Fruit fly (Drosophila melanogaster) whole organism, embryonic: ENCODE data around the gene CG34453.

ENCODE experiments used
- Antp ChIP-seq: fragments of 200-800 bp; sonication (Bioruptor generic); optimal IDR thresholded peaks from 3 replicates; lab custom pipeline; 2016; ENCODE audit warnings: missing biosample characterization, missing genetic modification characterization
- BEAF-32 ChIP-seq: fragments of 200-800 bp; sonication (Bioruptor generic); optimal IDR thresholded peaks from 3 replicates; lab custom pipeline; 2017; ENCODE audit warnings: missing biosample characterization, missing genetic modification characterization, mild to moderate bottlenecking, moderate library complexity, missing genetic modification reagents
- CG12744 ChIP-seq: fragments of 200-800 bp; sonication (Bioruptor generic); optimal IDR thresholded peaks from 2 replicates; lab custom pipeline; 2016; ENCODE audit warnings: missing biosample characterization, missing genetic modification characterization
- CG1529 ChIP-seq: fragments of 200-800 bp; sonication (Bioruptor generic); optimal IDR thresholded peaks from 3 replicates; lab custom pipeline; 2018; ENCODE audit warnings: missing biosample characterization, missing genetic modification characterization
- CG1603 ChIP-seq: fragments of 200-800 bp; sonication (Bioruptor generic); optimal IDR thresholded peaks from 2 replicates; lab custom pipeline; 2019; ENCODE audit warnings: missing biosample characterization, mild to moderate bottlenecking, missing genetic modification characterization, moderate library complexity
- CG1647 ChIP-seq: fragments of 200-800 bp; sonication (Bioruptor generic); optimal IDR thresholded peaks from 3 replicates; lab custom pipeline; 2016; ENCODE audit warnings: missing biosample characterization, missing genetic modification characterization
- CG16815 ChIP-seq: fragments of 200-800 bp; sonication (Bioruptor generic); optimal IDR thresholded peaks from 3 replicates; lab custom pipeline; 2017; ENCODE audit warnings: missing biosample characterization, mild to moderate bottlenecking, missing genetic modification characterization
- CG17568 ChIP-seq: fragments of 200-800 bp; sonication (Bioruptor generic); optimal IDR thresholded peaks from 2 replicates; lab custom pipeline; 2018; ENCODE audit warnings: missing biosample characterization, mild to moderate bottlenecking, missing genetic modification characterization, moderate library complexity
- CG18476 ChIP-seq: fragments of 200-800 bp; sonication (Bioruptor generic); optimal IDR thresholded peaks from 2 replicates; lab custom pipeline; 2016; ENCODE audit warnings: missing biosample characterization, mild to moderate bottlenecking, missing genetic modification characterization
- CG2889 ChIP-seq: fragments of 200-800 bp; sonication (Bioruptor generic); IDR thresholded peaks from 3 replicates; pipeline ENCODE4 v1.3.6; 2022; ENCODE audit warnings: missing biosample characterization, missing genetic modification characterization
- CG31224 ChIP-seq: fragments of 200-800 bp; sonication (Bioruptor generic); IDR thresholded peaks from 2 replicates; pipeline ENCODE4 v1.3.6; 2022; ENCODE audit warnings: missing biosample characterization, missing genetic modification characterization
- CG33213 ChIP-seq: fragments of 200-800 bp; sonication (Bioruptor generic); optimal IDR thresholded peaks from 3 replicates; lab custom pipeline; 2016; ENCODE audit warnings: missing biosample characterization, missing genetic modification characterization
- CG34422 ChIP-seq: fragments of 200-800 bp; sonication (Bioruptor generic); IDR thresholded peaks from 3 replicates; pipeline ENCODE4 v1.3.6; 2022; ENCODE audit warnings: missing biosample characterization, missing genetic modification characterization
- CG3838 ChIP-seq: fragments of 200-800 bp; sonication (Bioruptor generic); optimal IDR thresholded peaks from 3 replicates; lab custom pipeline; 2016; ENCODE audit warnings: missing biosample characterization, missing genetic modification characterization
- CG4617 ChIP-seq: fragments of 200-800 bp; sonication (Bioruptor generic); optimal IDR thresholded peaks from 3 replicates; lab custom pipeline; 2016; ENCODE audit warnings: missing biosample characterization, missing genetic modification characterization, borderline replicate concordance
- CG5245 ChIP-seq: fragments of 200-800 bp; sonication (Bioruptor generic); optimal IDR thresholded peaks from 3 replicates; lab custom pipeline; 2016; ENCODE audit warnings: missing biosample characterization, missing genetic modification characterization
- CG7271 ChIP-seq: fragments of 200-800 bp; sonication (Bioruptor generic); optimal IDR thresholded peaks from 2 replicates; lab custom pipeline; 2018; ENCODE audit warnings: missing biosample characterization, mild to moderate bottlenecking, missing genetic modification characterization, moderate library complexity
- CG7745 ChIP-seq: fragments of 200-800 bp; sonication (Bioruptor generic); optimal IDR thresholded peaks from 2 replicates; lab custom pipeline; 2018; ENCODE audit warnings: missing biosample characterization, mild to moderate bottlenecking, missing genetic modification characterization, moderate library complexity
- CG7963 ChIP-seq: fragments of 200-800 bp; sonication (Bioruptor generic); IDR thresholded peaks from 3 replicates; pipeline ENCODE4 v1.3.6; 2022; ENCODE audit warnings: missing biosample characterization, missing genetic modification characterization; ENCODE audit not compliant: partially characterized antibody
- CG8281 ChIP-seq: fragments of 200-800 bp; sonication (Bioruptor generic); optimal IDR thresholded peaks from 2 replicates; lab custom pipeline; 2018; ENCODE audit warnings: missing biosample characterization, mild to moderate bottlenecking, missing genetic modification characterization, moderate library complexity
- CG9609 ChIP-seq: fragments of 200-800 bp; sonication (Bioruptor generic); optimal IDR thresholded peaks from 3 replicates; lab custom pipeline; 2016; ENCODE audit warnings: missing biosample characterization, missing genetic modification characterization
- CG9727 ChIP-seq: fragments of 200-800 bp; sonication (Bioruptor generic); optimal IDR thresholded peaks from 3 replicates; lab custom pipeline; 2017; ENCODE audit warnings: missing biosample characterization, mild to moderate bottlenecking, missing genetic modification characterization
- CG9797 ChIP-seq: fragments of 200-800 bp; sonication (Bioruptor generic); optimal IDR thresholded peaks from 3 replicates; lab custom pipeline; 2018; ENCODE audit warnings: missing biosample characterization, mild to moderate bottlenecking, missing genetic modification characterization
- CHES-1-like ChIP-seq: fragments of 200-800 bp; sonication (Bioruptor generic); optimal IDR thresholded peaks from 2 replicates; lab custom pipeline; 2016; ENCODE audit warnings: missing biosample characterization, missing genetic modification characterization
- Camta ChIP-seq: fragments of 200-800 bp; sonication (Bioruptor generic); optimal IDR thresholded peaks from 2 replicates; lab custom pipeline; 2016; ENCODE audit warnings: missing biosample characterization, missing genetic modification characterization
- Dip3 ChIP-seq: fragments of 200-800 bp; sonication (Bioruptor generic); optimal IDR thresholded peaks from 3 replicates; lab custom pipeline; 2016; ENCODE audit warnings: missing biosample characterization, missing genetic modification characterization
- Doc3 ChIP-seq: fragments of 200-800 bp; sonication (Bioruptor generic); IDR thresholded peaks from 3 replicates; pipeline ENCODE4 v1.3.6; 2022; ENCODE audit warnings: missing biosample characterization, missing genetic modification characterization; ENCODE audit not compliant: partially characterized antibody
- E2f2 ChIP-seq: fragments of 200-800 bp; sonication (Bioruptor generic); IDR thresholded peaks from 2 replicates; pipeline ENCODE4 v1.3.6; 2022; ENCODE audit warnings: missing biosample characterization, missing genetic modification characterization
- Eip74EF ChIP-seq, 2 experiments: fragments of 200-800 bp in 1 of 2; fragments of >200 bp in 1 of 2; sonication (Bioruptor generic) in 1 of 2; optimal IDR thresholded peaks; 2 replicates each; lab custom pipeline; 2017 to 2019; ENCODE audit warnings: missing biosample characterization in 2 of 2, missing genetic modification characterization in 2 of 2, mild to moderate bottlenecking in 1 of 2, moderate library complexity in 1 of 2
- Gsc ChIP-seq: fragments of 200-800 bp; sonication (Bioruptor generic); IDR thresholded peaks from 2 replicates; pipeline ENCODE4 v1.3.6; 2022; ENCODE audit warnings: missing biosample characterization, missing genetic modification characterization
- Lpt ChIP-seq: fragments of >200 bp; optimal IDR thresholded peaks from 2 replicates; lab custom pipeline; 2018; ENCODE audit warnings: missing biosample characterization, missing genetic modification characterization
- Mad ChIP-seq: fragments of 200-800 bp; sonication (Bioruptor generic); optimal IDR thresholded peaks from 2 replicates; lab custom pipeline; 2016; ENCODE audit warnings: missing biosample characterization, missing genetic modification characterization
- Rfx ChIP-seq: fragments of 200-800 bp; sonication (Bioruptor generic); IDR thresholded peaks from 2 replicates; pipeline ENCODE4 v1.3.6; 2022; ENCODE audit warnings: missing biosample characterization, missing genetic modification characterization
- Side ChIP-seq: fragments of 200-800 bp; sonication (Bioruptor generic); optimal IDR thresholded peaks from 2 replicates; lab custom pipeline; 2016; ENCODE audit warnings: missing biosample characterization, missing genetic modification characterization
- ase ChIP-seq: fragments of 200-800 bp; sonication (Bioruptor generic); IDR thresholded peaks from 3 replicates; pipeline ENCODE4 v1.3.6; 2022; ENCODE audit warnings: missing biosample characterization, missing genetic modification characterization
- ato ChIP-seq: fragments of 200-800 bp; sonication (Bioruptor generic); IDR thresholded peaks from 2 replicates; pipeline ENCODE4 v1.3.6; 2022; ENCODE audit warnings: missing biosample characterization, missing genetic modification characterization; ENCODE audit not compliant: partially characterized antibody
- disco-r ChIP-seq: fragments of 200-800 bp; sonication (Bioruptor generic); optimal IDR thresholded peaks from 2 replicates; lab custom pipeline; 2016; ENCODE audit warnings: missing biosample characterization, missing genetic modification characterization
- gem ChIP-seq: fragments of 200-800 bp; sonication (Bioruptor generic); optimal IDR thresholded peaks from 2 replicates; lab custom pipeline; 2019; ENCODE audit warnings: missing biosample characterization, mild to moderate bottlenecking, missing genetic modification characterization, moderate library complexity
- hb ChIP-seq: fragments of 200-800 bp; sonication (Bioruptor generic); IDR thresholded peaks from 3 replicates; pipeline ENCODE4 v1.3.6; 2022; ENCODE audit warnings: missing biosample characterization, missing genetic modification characterization; ENCODE audit not compliant: partially characterized antibody
- jumu ChIP-seq: fragments of 200-800 bp; sonication (Bioruptor generic); optimal IDR thresholded peaks from 3 replicates; lab custom pipeline; 2016; ENCODE audit warnings: missing biosample characterization, missing genetic modification characterization
- pho ChIP-seq: fragments of 200-800 bp; sonication (Bioruptor generic); optimal IDR thresholded peaks from 2 replicates; lab custom pipeline; 2016; ENCODE audit warnings: missing biosample characterization, missing genetic modification characterization
- pita ChIP-seq: fragments of 200-800 bp; sonication (Bioruptor generic); optimal IDR thresholded peaks from 2 replicates; lab custom pipeline; 2017; ENCODE audit warnings: missing biosample characterization, mild to moderate bottlenecking, missing genetic modification characterization
- ro ChIP-seq: fragments of 200-800 bp; sonication (Bioruptor generic); IDR thresholded peaks from 2 replicates; pipeline ENCODE4 v1.3.6; 2022; ENCODE audit warnings: missing biosample characterization, missing genetic modification characterization
- salm ChIP-seq: fragments of 200-800 bp; sonication (Bioruptor generic); optimal IDR thresholded peaks from 2 replicates; lab custom pipeline; 2018; ENCODE audit warnings: missing biosample characterization, mild to moderate bottlenecking, missing genetic modification characterization
- sd ChIP-seq: fragments of 200-800 bp; sonication (Bioruptor generic); optimal IDR thresholded peaks from 3 replicates; lab custom pipeline; 2018; ENCODE audit warnings: missing biosample characterization, mild to moderate bottlenecking, missing genetic modification characterization, moderate library complexity
- shn ChIP-seq: fragments of 200-800 bp; sonication (Bioruptor generic); optimal IDR thresholded peaks from 3 replicates; lab custom pipeline; 2016; ENCODE audit warnings: missing biosample characterization, missing genetic modification characterization
- tio ChIP-seq: fragments of 200-800 bp; sonication (Bioruptor generic); optimal IDR thresholded peaks from 2 replicates; lab custom pipeline; 2017; ENCODE audit warnings: missing biosample characterization, missing genetic modification characterization, inconsistent platforms
- twi ChIP-seq: fragments of 200-800 bp; optimal IDR thresholded peaks from 2 replicates; lab custom pipeline; 2019; ENCODE audit warnings: missing biosample characterization, mild to moderate bottlenecking, missing genetic modification characterization, moderate library complexity
- zen2 ChIP-seq: fragments of 200-800 bp; sonication (Bioruptor generic); IDR thresholded peaks from 3 replicates; pipeline ENCODE4 v1.3.6; 2022; ENCODE audit warnings: missing biosample characterization, missing genetic modification characterization; ENCODE audit not compliant: partially characterized antibody
- zfh1 ChIP-seq: fragments of 200-800 bp; sonication (Bioruptor generic); IDR thresholded peaks from 3 replicates; pipeline ENCODE4 v1.3.6; 2022; ENCODE audit warnings: missing biosample characterization, missing genetic modification characterization

CG34453 gene

DNA sequence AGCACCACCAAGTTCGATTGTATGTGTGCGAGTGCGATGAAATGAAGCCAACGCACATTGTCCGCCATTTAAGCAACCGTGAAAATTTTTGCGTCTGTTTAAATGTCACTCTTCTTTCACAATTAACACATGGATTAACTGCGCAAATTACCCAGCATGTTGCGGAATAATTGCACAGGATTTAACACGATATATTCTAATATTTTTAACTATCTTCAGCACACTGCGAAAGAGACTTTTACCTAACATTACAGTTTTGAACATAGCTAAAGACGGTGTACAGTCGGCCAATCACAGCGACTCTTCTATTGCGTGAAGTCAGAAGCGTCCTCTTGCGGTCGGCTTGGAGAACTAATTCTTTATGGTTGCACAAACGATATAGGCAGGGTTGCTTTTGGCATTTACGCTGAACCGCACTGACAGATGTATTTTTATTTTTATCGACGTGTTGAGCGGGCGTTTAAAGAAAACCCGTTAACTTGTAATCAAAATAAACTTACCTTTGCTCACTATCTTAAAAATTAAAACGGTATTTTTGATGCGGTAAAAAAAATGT lies 13.6 kb upstream of the CG34453 start (continued):
- peak; percentile 44 for TF ChIP-seq twi (tag; lab: Kevin White, UChicago)
- no peak for TF ChIP-seq CG8281 (tag; lab: Kevin White, UChicago)
- peak; percentile 54 for TF ChIP-seq CG9609 (GFP tag; lab: Kevin White, UChicago)
- peak; percentile 9 for TF ChIP-seq Mad (GFP tag; lab: Kevin White, UChicago)
- TF ChIP-seq BEAF-32 (GFP tag; lab: Kevin White, UChicago) = peak; percentile 68
- TF ChIP-seq Side (GFP tag; lab: Kevin White, UChicago) = peak; percentile 54
- peak; percentile 50 for TF ChIP-seq CHES-1-like (GFP tag; lab: Kevin White, UChicago)
- TF ChIP-seq salm (tag; lab: Kevin White, UChicago) = no peak
- no peak for TF ChIP-seq CG3838 (GFP tag; lab: Kevin White, UChicago)
- TF ChIP-seq CG31224 (GFP tag; lab: Robert Waterston, UW) = no peak
- peak; percentile 30 for TF ChIP-seq CG5245 (GFP tag; lab: Kevin White, UChicago)
- TF ChIP-seq Rfx (GFP tag; lab: Robert Waterston, UW) = peak; percentile 78; the same call in 1 of the 2 replicates
- no peak for TF ChIP-seq CG2889 (GFP tag; lab: Robert Waterston, UW)
- peak; percentile 21 for TF ChIP-seq CG12744 (GFP tag; lab: Kevin White, UChicago)
- no peak for TF ChIP-seq CG1647
- no peak for TF ChIP-seq Eip74EF (GFP tag; optimal IDR thresholded peaks at IDR 0.05; lab: Kevin White, UChicago)
- TF ChIP-seq tio = no peak
- peak; percentile 66; the same call in 2 of the 3 replicates for TF ChIP-seq zfh1 (GFP tag; lab: Robert Waterston, UW)
- no peak for TF ChIP-seq pita (GFP tag; lab: Kevin White, UChicago)
- TF ChIP-seq Doc3 (GFP tag; lab: Robert Waterston, UW) = no peak
- TF ChIP-seq gem (tag; lab: Kevin White, UChicago) = no peak
- TF ChIP-seq CG1603 (tag; lab: Kevin White, UChicago) = peak; percentile 77
- peak; percentile 73 for TF ChIP-seq pho (GFP tag; lab: Kevin White, UChicago)
- peak; percentile 61; the same call in 1 of the 3 replicates for TF ChIP-seq ase (GFP tag; lab: Robert Waterston, UW)
- TF ChIP-seq hb = peak; percentile 79
- TF ChIP-seq Camta (GFP tag; lab: Kevin White, UChicago) = peak; percentile 72
- TF ChIP-seq CG1529 (GFP tag; lab: Kevin White, UChicago) = no peak
- TF ChIP-seq Dip3 (GFP tag; lab: Kevin White, UChicago) = peak; percentile 34
- TF ChIP-seq ato = peak; percentile 73
- no peak for TF ChIP-seq CG18476
- TF ChIP-seq CG9727 (GFP tag; lab: Kevin White, UChicago) = peak; percentile 35
- peak; percentile 41; the same call in 2 of the 3 replicates for TF ChIP-seq zen2 (GFP tag; lab: Robert Waterston, UW)
- TF ChIP-seq sd (tag; lab: Kevin White, UChicago) = no peak
- TF ChIP-seq CG9797 (GFP tag; lab: Kevin White, UChicago) = peak; percentile 49
- peak; percentile 80 for TF ChIP-seq CG7963 (GFP tag; lab: Robert Waterston, UW)
- no peak for TF ChIP-seq disco-r (GFP tag; lab: Kevin White, UChicago)
- no peak for TF ChIP-seq CG16815 (GFP tag; lab: Kevin White, UChicago)
- TF ChIP-seq E2f2 (GFP tag; lab: Robert Waterston, UW) = peak; percentile 94
- TF ChIP-seq CG7271 (tag; lab: Kevin White, UChicago) = no peak
- TF ChIP-seq ro = no peak
- peak; percentile 94 for TF ChIP-seq CG4617 (GFP tag; lab: Kevin White, UChicago)
- peak; percentile 11 for TF ChIP-seq shn (GFP tag; lab: Kevin White, UChicago)
- peak; percentile 52 for TF ChIP-seq Antp (GFP tag; lab: Kevin White, UChicago)
- TF ChIP-seq CG17568 = no peak
- peak; percentile 42 for TF ChIP-seq jumu (GFP tag; lab: Kevin White, UChicago)
- no peak for TF ChIP-seq Lpt (GFP tag; lab: Kevin White, UChicago)
- no peak for TF ChIP-seq CG7745 (tag; lab: Kevin White, UChicago)
- 0 out of 3 replicates have a peak, but pooled peaks have one; percentile 21 for TF ChIP-seq CG34422 (GFP tag; lab: Robert Waterston, UW)
- peak; percentile 89 for TF ChIP-seq CG33213 (GFP tag; lab: Kevin White, UChicago)
- no peak for TF ChIP-seq Gsc
